Worm (Caenorhabditis elegans) whole organism, young adult: ENCODE data around the gene alh-7.

ENCODE experiments used
- Y56A3A.18 ChIP-seq: fragments of 200-800 bp; sonication (Bioruptor generic); IDR thresholded peaks from 2 replicates; pipeline ENCODE4 v1.3.6; 2022; ENCODE audit warnings: missing genetic modification reagents, missing genetic modification characterization, missing compliant biosample characterization
- let-526 ChIP-seq: fragments of 200-800 bp; sonication (Bioruptor generic); IDR thresholded peaks from 2 replicates; pipeline ENCODE4 v1.3.6; 2022; ENCODE audit warnings: missing genetic modification reagents, missing genetic modification characterization, missing compliant biosample characterization
- tlf-1 ChIP-seq: fragments of 200-800 bp; sonication (Bioruptor generic); optimal IDR thresholded peaks from 2 replicates; lab custom pipeline; 2018; ENCODE audit warnings: mild to moderate bottlenecking, missing genetic modification characterization, missing compliant biosample characterization
- unc-130 ChIP-seq: sonication (generic microtip); optimal IDR thresholded peaks from 2 replicates; lab custom pipeline; 2016; ENCODE audit warnings: missing genetic modification reagents, missing genetic modification characterization, missing compliant biosample characterization
- unc-62 ChIP-seq: fragments of 150-350 bp; optimal IDR thresholded peaks from 2 replicates; lab custom pipeline; 2014; ENCODE audit warnings: missing biosample characterization, missing genetic modification reagents, missing genetic modification characterization
- ztf-3 ChIP-seq: fragments of 200-800 bp; sonication (Bioruptor generic); optimal IDR thresholded peaks from 2 replicates; lab custom pipeline; 2018; ENCODE audit warnings: mild to moderate bottlenecking, missing genetic modification characterization, missing compliant biosample characterization

ce11 chrII:13521179-13521616, 29.6 kb upstream of the alh-7 start:
- no peak for TF ChIP-seq unc-62
- no peak for TF ChIP-seq Y56A3A.18 (GFP tag; lab: Robert Waterston, UW)
- TF ChIP-seq ztf-3 = no peak
- no peak for TF ChIP-seq let-526
- TF ChIP-seq tlf-1 (GFP tag; lab: Kevin White, UChicago) = peak; percentile 68
- TF ChIP-seq unc-130 (GFP tag; lab: Kevin White, UChicago) = peak; percentile 78
